ENCODE assay signal across 4 worm cellular contexts in the genomic region with DNA sequence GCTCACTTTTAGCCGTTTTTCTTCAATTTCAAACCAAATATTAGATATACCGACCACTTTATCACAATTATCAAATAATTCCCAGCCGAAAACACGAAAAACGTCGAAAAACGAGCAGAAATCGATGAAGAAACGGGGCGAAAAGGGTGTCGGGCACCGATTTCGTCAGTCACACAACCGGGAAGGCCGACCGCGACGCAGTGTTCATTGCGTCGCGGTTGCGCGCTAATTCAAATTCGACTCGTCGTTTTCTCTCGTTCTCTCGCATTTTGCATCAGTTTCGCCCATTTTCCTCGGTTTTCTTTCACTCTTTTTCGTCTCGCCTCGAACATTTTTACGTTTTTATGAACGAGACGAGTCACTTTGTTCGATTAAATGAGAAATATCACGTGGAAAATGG.
A peak's percentile ranks its signal among the peaks of the same experiment; 100 is the strongest.
TF ChIP-seq lines count a peak whose summit lies in the region.

No protein-coding gene starts in this region.

TF ChIP-seq in whole organism, L2 larva, 48 proteins besides CTCF, POLR2A, EP300 and RAD21 (continues in another document):
- TF ChIP-seq unc-39 (tag; optimal IDR thresholded peaks at IDR 0.05; lab: Kevin White, UChicago) (no peak), aly-2 (tag; optimal IDR thresholded peaks at IDR 0.05; lab: Kevin White, UChicago) (no peak), ceh-82 (tag; optimal IDR thresholded peaks at IDR 0.05; lab: Kevin White, UChicago) (no peak), nhr-77 (tag; optimal IDR thresholded peaks at IDR 0.05; lab: Kevin White, UChicago) (no peak), lin-13 (GFP tag; optimal IDR thresholded peaks at IDR 0.05; lab: Kevin White, UChicago) (peak; percentile 80), F13H6.1 (tag; optimal IDR thresholded peaks at IDR 0.05; lab: Kevin White, UChicago) (peak; percentile 65), lin-39 (tag; optimal IDR thresholded peaks at IDR 0.05; lab: Kevin White, UChicago) (no peak), zag-1 (tag; optimal IDR thresholded peaks at IDR 0.05; lab: Kevin White, UChicago) (peak; percentile 23), nhr-23 (tag; optimal IDR thresholded peaks at IDR 0.05; lab: Kevin White, UChicago) (no peak), egl-27 (tag; optimal IDR thresholded peaks at IDR 0.05; lab: Kevin White, UChicago) (peak; percentile 20), elt-1 (tag; optimal IDR thresholded peaks at IDR 0.05; lab: Kevin White, UChicago) (no peak), skn-1 (tag; optimal IDR thresholded peaks at IDR 0.05; lab: Kevin White, UChicago) (no peak), ceh-16 (tag; optimal IDR thresholded peaks at IDR 0.05; lab: Kevin White, UChicago) (no peak), fos-1 (tag; optimal IDR thresholded peaks at IDR 0.05; lab: Kevin White, UChicago) (peak; percentile 68), nhr-25 (tag; optimal IDR thresholded peaks at IDR 0.05; lab: Kevin White, UChicago) (peak; percentile 51), Y55F3AM.14 (GFP tag; optimal IDR thresholded peaks at IDR 0.05; lab: Kevin White, UChicago) (peak; percentile 0), nhr-129 (tag; optimal IDR thresholded peaks at IDR 0.05; lab: Kevin White, UChicago) (peak; percentile 83), lsy-2 (tag; optimal IDR thresholded peaks at IDR 0.05; lab: Kevin White, UChicago) (peak; percentile 31 to 84), ZK546.5 (tag; optimal IDR thresholded peaks at IDR 0.05; lab: Kevin White, UChicago) (no peak), ztf-4 (tag; optimal IDR thresholded peaks at IDR 0.05; lab: Kevin White, UChicago) (no peak), sma-9 (GFP tag; optimal IDR thresholded peaks at IDR 0.05; lab: Kevin White, UChicago) (peak; percentile 36), sma-9 (tag; optimal IDR thresholded peaks at IDR 0.05; lab: Kevin White, UChicago) (no peak), ztf-1 (GFP tag; conservative IDR thresholded peaks at IDR 0.05; lab: Robert Waterston, UW) (no peak)

TF ChIP-seq in whole organism, L4 larva, 104 proteins besides CTCF, POLR2A, EP300 and RAD21 (continues in another document):
- TF ChIP-seq daf-12 (tag; optimal IDR thresholded peaks at IDR 0.05; lab: Kevin White, UChicago) (no peak), ceh-20 (GFP tag; IDR thresholded peaks at IDR 0.05; lab: Robert Waterston, UW) (0 out of 2 replicates have a peak, but pooled peaks have one; percentile 39), spr-3 (GFP tag; optimal IDR thresholded peaks at IDR 0.05; lab: Kevin White, UChicago) (no peak), hmg-1.1 (GFP tag; IDR thresholded peaks at IDR 0.05; lab: Robert Waterston, UW) (peak; percentile 45), zag-1 (tag; optimal IDR thresholded peaks at IDR 0.05; lab: Kevin White, UChicago) (no peak), zfp-2 (tag; optimal IDR thresholded peaks at IDR 0.05; lab: Kevin White, UChicago) (no peak), Y5F2A.4 (GFP tag; optimal IDR thresholded peaks at IDR 0.05; lab: Kevin White, UChicago) (no peak), lin-39 (tag; optimal IDR thresholded peaks at IDR 0.05; lab: Kevin White, UChicago) (no peak), lin-38 (GFP tag; IDR thresholded peaks at IDR 0.05; lab: Robert Waterston, UW) (peak; percentile 31), Y48G9A.11 (GFP tag; IDR thresholded peaks at IDR 0.05; lab: Robert Waterston, UW) (no peak), zip-11 (GFP tag; IDR thresholded peaks at IDR 0.05; lab: Robert Waterston, UW) (no peak), egl-27 (tag; optimal IDR thresholded peaks at IDR 0.05; lab: Kevin White, UChicago) (no peak), lin-15B (tag; optimal IDR thresholded peaks at IDR 0.05; lab: Kevin White, UChicago) (peak; percentile 16), tra-1 (GFP tag; IDR thresholded peaks at IDR 0.05; lab: Robert Waterston, UW) (no peak), nhr-10 (tag; optimal IDR thresholded peaks at IDR 0.05; lab: Kevin White, UChicago) (no peak), egl-43 (GFP tag; IDR thresholded peaks at IDR 0.05; lab: Robert Waterston, UW) (peak; percentile 62; the same call in 1 of the 2 replicates), dpl-1 (GFP tag; optimal IDR thresholded peaks at IDR 0.05; lab: Kevin White, UChicago) (peak; percentile 87), D1046.2 (GFP tag; IDR thresholded peaks at IDR 0.05; lab: Robert Waterston, UW) (no peak), dmd-6 (GFP tag; IDR thresholded peaks at IDR 0.05; lab: Robert Waterston, UW) (peak; percentile 59), ama-1 (optimal IDR thresholded peaks at IDR 0.05; lab: Kevin White, UChicago) (peak; percentile 49), mep-1 (tag; optimal IDR thresholded peaks at IDR 0.05; lab: Kevin White, UChicago) (peak; percentile 70), R02D3.7 (tag; optimal IDR thresholded peaks at IDR 0.05; lab: Kevin White, UChicago) (no peak), ZK337.2 (GFP tag; IDR thresholded peaks at IDR 0.05; lab: Robert Waterston, UW) (no peak), aha-1 (tag; lab: Kevin White, UChicago) (peak; percentile 94)

TF ChIP-seq in whole organism, late embryonic, 69 proteins besides CTCF, POLR2A, EP300 and RAD21 (continues in another document):
- TF ChIP-seq pha-4 (tag; optimal IDR thresholded peaks at IDR 0.05; lab: Kevin White, UChicago) (no peak), elt-4 (tag; optimal IDR thresholded peaks at IDR 0.05; lab: Kevin White, UChicago) (no peak), ref-2 (tag; optimal IDR thresholded peaks at IDR 0.05; lab: Kevin White, UChicago) (no peak), T23F11.4 (GFP tag; optimal IDR thresholded peaks at IDR 0.05; lab: Kevin White, UChicago) (no peak), pros-1 (tag; optimal IDR thresholded peaks at IDR 0.05; lab: Kevin White, UChicago) (peak; percentile 35), madf-2 (tag; optimal IDR thresholded peaks at IDR 0.05; lab: Kevin White, UChicago) (peak; percentile 10), lin-11 (tag; optimal IDR thresholded peaks at IDR 0.05; lab: Kevin White, UChicago) (no peak), fkh-10 (GFP tag; optimal IDR thresholded peaks at IDR 0.05; lab: Kevin White, UChicago) (no peak), ceh-2 (tag; optimal IDR thresholded peaks at IDR 0.05; lab: Kevin White, UChicago) (no peak), npax-4 (tag; optimal IDR thresholded peaks at IDR 0.05; lab: Kevin White, UChicago) (no peak), hlh-13 (GFP tag; optimal IDR thresholded peaks at IDR 0.05; lab: Kevin White, UChicago) (no peak), nhr-11 (tag; optimal IDR thresholded peaks at IDR 0.05; lab: Kevin White, UChicago) (no peak), F13H6.1 (tag; optimal IDR thresholded peaks at IDR 0.05; lab: Kevin White, UChicago) (no peak), pha-2 (tag; optimal IDR thresholded peaks at IDR 0.05; lab: Kevin White, UChicago) (no peak), pqm-1 (tag; optimal IDR thresholded peaks at IDR 0.05; lab: Kevin White, UChicago) (no peak), hlh-30 (tag; optimal IDR thresholded peaks at IDR 0.05; lab: Kevin White, UChicago; ENCODE audit: insufficient read depth) (peak; percentile 27), ets-4 (tag; optimal IDR thresholded peaks at IDR 0.05; lab: Kevin White, UChicago) (no peak), ceh-6 (GFP tag; optimal IDR thresholded peaks at IDR 0.05; lab: Kevin White, UChicago) (no peak), ceh-24 (tag; optimal IDR thresholded peaks at IDR 0.05; lab: Kevin White, UChicago) (no peak), sdc-2 (tag; optimal IDR thresholded peaks at IDR 0.05; lab: Kevin White, UChicago) (no peak), C08G9.2 (tag; optimal IDR thresholded peaks at IDR 0.05; lab: Kevin White, UChicago) (no peak), K02D7.2 (tag; optimal IDR thresholded peaks at IDR 0.05; lab: Kevin White, UChicago) (no peak), ceh-30 (tag; optimal IDR thresholded peaks at IDR 0.05; lab: Kevin White, UChicago) (no peak), unc-3 (GFP tag; conservative IDR thresholded peaks at IDR 0.05; lab: Robert Waterston, UW) (no peak), unc-3 (tag; optimal IDR thresholded peaks at IDR 0.05; lab: Kevin White, UChicago) (no peak), che-1 (tag; optimal IDR thresholded peaks at IDR 0.05; lab: Kevin White, UChicago) (no peak)

TF ChIP-seq in whole organism, mixed stage, embryonic, 35 proteins besides CTCF, POLR2A, EP300 and RAD21 (continues in another document):
- TF ChIP-seq nhr-2 (tag; optimal IDR thresholded peaks at IDR 0.05; lab: Kevin White, UChicago) (no peak), tbx-8 (GFP tag; optimal IDR thresholded peaks at IDR 0.05; lab: Kevin White, UChicago) (no peak), mab-5 (tag; optimal IDR thresholded peaks at IDR 0.05; lab: Kevin White, UChicago) (no peak), flh-1 (GFP tag; optimal IDR thresholded peaks at IDR 0.05; lab: Kevin White, UChicago) (no peak), unc-39 (tag; optimal IDR thresholded peaks at IDR 0.05; lab: Kevin White, UChicago) (no peak), cnd-1 (tag; optimal IDR thresholded peaks at IDR 0.05; lab: Kevin White, UChicago) (no peak), ceh-43 (GFP tag; optimal IDR thresholded peaks at IDR 0.05; lab: Kevin White, UChicago) (no peak), elt-3 (tag; optimal IDR thresholded peaks at IDR 0.05; lab: Kevin White, UChicago) (no peak), ces-1 (GFP tag; optimal IDR thresholded peaks at IDR 0.05; lab: Kevin White, UChicago) (peak; percentile 83), lin-32 (GFP tag; optimal IDR thresholded peaks at IDR 0.05; lab: Kevin White, UChicago) (no peak), snpc-4 (tag; optimal IDR thresholded peaks at IDR 0.05; lab: Kevin White, UChicago) (no peak), nhr-237 (tag; optimal IDR thresholded peaks at IDR 0.05; lab: Kevin White, UChicago) (peak; percentile 54), mep-1 (tag; optimal IDR thresholded peaks at IDR 0.05; lab: Kevin White, UChicago) (peak; percentile 77), nhr-28 (tag; optimal IDR thresholded peaks at IDR 0.05; lab: Kevin White, UChicago) (no peak), pha-4 (tag; optimal IDR thresholded peaks at IDR 0.05; lab: Kevin White, UChicago) (peak; percentile 74), lsy-2 (tag; optimal IDR thresholded peaks at IDR 0.05; lab: Kevin White, UChicago) (peak; percentile 79), nhr-12 (tag; optimal IDR thresholded peaks at IDR 0.05; lab: Kevin White, UChicago) (no peak), elt-1 (tag; optimal IDR thresholded peaks at IDR 0.05; lab: Kevin White, UChicago; ENCODE audit: borderline replicate concordance, insufficient read depth) (no peak), ham-2 (GFP tag; optimal IDR thresholded peaks at IDR 0.05; lab: Kevin White, UChicago) (peak; percentile 24), ceh-39 (tag; optimal IDR thresholded peaks at IDR 0.05; lab: Kevin White, UChicago) (peak; percentile 68), drap-1 (GFP tag; optimal IDR thresholded peaks at IDR 0.05; lab: Kevin White, UChicago) (no peak), sptf-1 (tag; optimal IDR thresholded peaks at IDR 0.05; lab: Kevin White, UChicago) (peak; percentile 45), M03D4.4 (tag; optimal IDR thresholded peaks at IDR 0.05; lab: Kevin White, UChicago) (no peak), ztf-11 (tag; optimal IDR thresholded peaks at IDR 0.05; lab: Kevin White, UChicago) (no peak), lin-13 (tag; optimal IDR thresholded peaks at IDR 0.05; lab: Kevin White, UChicago) (peak; percentile 79), zip-8 (tag; optimal IDR thresholded peaks at IDR 0.05; lab: Kevin White, UChicago) (no peak), bed-3 (GFP tag; optimal IDR thresholded peaks at IDR 0.05; lab: Kevin White, UChicago) (no peak), sem-2 (GFP tag; optimal IDR thresholded peaks at IDR 0.05; lab: Kevin White, UChicago) (no peak)
